Worm (Caenorhabditis elegans): ENCODE measurements around the gene T14B4.20.

ce11 chrII:6712177-6712981, 4.3 kb upstream of the T14B4.20 start, which contains the start of the genes dpy-10 and T14B4.19:
- TF ChIP-seq him-1 (tag; optimal IDR thresholded peaks at IDR 0.05) = no peak
- no peak for TF ChIP-seq W03F9.2 (tag; optimal IDR thresholded peaks at IDR 0.05)

Data from whole organism, L4/young adult.